Fruit fly (Drosophila melanogaster): Measurements from ENCODE around the gene CG18788.
A peak's percentile ranks its signal among the peaks of the same experiment; 100 is the strongest.

Gene CG18788

DNA sequence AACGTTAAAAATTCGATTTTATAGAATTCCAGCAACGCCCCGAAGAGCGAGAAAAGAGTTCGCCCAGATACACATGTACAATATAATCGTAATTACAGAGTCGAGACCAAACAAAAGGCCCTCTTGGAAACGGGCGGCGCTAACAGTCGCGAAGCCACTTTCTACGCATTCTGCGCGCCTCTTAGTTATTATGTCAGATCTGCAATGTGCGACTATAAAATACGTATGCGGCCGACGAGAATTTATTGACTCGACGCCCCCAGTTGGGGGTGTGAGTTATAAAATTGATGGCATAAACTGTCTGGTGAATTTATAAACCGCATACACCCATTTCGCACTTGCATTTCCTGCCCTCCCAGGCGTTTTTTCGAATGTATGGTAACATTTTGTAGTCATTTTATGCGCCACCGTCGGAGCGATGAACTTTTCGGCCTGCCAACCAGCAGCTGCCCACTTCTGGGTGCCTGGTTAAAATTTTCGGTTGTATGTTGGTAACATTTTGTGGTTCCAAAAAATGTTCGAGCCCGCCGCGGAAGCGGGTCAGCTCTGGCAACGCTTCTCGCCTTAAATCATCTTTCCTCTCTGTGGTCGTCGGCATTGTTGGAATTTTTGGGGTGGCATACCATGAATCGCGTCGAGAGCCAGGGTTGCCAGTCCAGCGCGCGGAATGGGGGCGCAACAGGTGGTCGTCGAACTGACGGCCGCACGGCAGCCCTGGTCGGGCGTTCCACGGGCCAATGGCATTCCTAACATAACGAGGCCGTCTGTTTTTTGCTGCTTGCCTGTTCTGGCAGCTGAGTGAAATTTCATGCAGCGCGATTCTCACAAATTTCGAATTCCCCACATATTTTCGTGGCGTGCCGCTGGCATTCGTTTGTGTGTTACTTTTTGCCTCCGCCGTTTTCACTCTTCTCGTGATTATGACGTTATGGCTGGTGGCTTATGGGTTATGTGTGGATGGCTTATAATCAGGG lies 22.0 kb upstream of the CG18788 start:
- TF ChIP-seq psq (optimal IDR thresholded peaks at IDR 0.05) (no peak), CG8478 (optimal IDR thresholded peaks at IDR 0.05) (no peak), pan (optimal IDR thresholded peaks at IDR 0.05) (no peak), usp (GFP tag; optimal IDR thresholded peaks at IDR 0.05) (no peak), Dll (optimal IDR thresholded peaks at IDR 0.05) (peak; percentile 42), EcR (GFP tag; optimal IDR thresholded peaks at IDR 0.05) (peak; percentile 96 to 98)

- TF ChIP-seq psq (optimal IDR thresholded peaks at IDR 0.05) (no peak), Dll (optimal IDR thresholded peaks at IDR 0.05) (no peak), usp (GFP tag; optimal IDR thresholded peaks at IDR 0.05) (no peak), EcR (GFP tag; optimal IDR thresholded peaks at IDR 0.05) (peak in 1 of 2 experiments; percentile 52)
These were observed 20.7 kb upstream of the CG18788 start for dm6 chr2L:12013243-12013642.

DNA sequence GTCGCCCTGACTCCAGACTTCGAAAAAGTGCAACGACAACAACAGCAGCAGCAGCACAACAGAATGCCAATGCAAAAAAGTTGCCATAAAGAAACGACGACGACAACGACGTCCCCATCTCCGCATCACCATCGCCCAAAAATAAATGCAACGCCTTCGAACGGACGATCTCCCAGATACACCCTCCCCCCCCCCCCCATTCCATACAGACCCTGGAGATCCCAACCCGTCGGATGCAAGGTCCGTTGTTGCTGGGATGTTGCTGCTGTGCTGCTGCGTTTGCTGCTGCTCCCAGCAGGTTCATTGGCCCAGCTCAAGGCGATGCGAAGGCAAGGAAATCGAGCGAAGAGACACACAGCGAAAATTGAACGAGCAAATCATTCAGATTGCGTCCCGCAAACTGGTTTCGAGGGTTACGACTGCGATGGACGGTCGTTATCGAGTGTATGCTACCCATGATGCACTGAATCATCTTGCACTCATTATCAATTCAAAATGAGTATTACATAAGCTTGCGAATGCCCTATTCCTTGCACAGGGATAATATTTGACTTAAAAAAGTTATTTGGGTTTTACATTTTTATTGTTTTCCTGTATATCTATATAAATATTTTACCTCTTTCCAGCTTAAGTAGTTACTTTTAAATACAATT lies 20.1 kb upstream of the CG18788 start:
- no peak for TF ChIP-seq CG8478 (optimal IDR thresholded peaks at IDR 0.05)
- peak in 1 of 2 experiments; percentile 97 for TF ChIP-seq EcR (GFP tag; optimal IDR thresholded peaks at IDR 0.05)

DNA sequence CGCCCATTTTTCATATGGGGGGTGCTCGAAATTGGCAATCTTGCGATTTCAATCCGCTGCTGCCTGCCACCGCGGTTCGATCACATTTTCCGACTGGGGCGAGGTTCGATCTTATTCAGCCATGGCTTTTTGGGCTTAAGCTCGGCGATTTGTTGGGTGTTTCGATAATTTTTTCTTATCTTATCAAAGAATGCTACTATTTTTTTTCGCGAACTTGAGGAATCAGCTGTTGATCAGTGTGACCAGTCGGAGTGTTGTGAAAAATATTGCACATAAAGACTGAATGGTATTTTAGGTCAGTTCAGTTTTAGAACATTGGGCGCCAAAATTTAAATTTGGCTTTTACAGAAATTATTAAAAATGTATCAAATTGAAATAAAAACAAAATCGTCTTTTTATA lies 13.3 kb upstream of the CG18788 start, which contains the start of gene Wdr81:
Gene Wdr81, minus strand, starts transcription at position 226 of the 400 bp plus-strand sequence.
- no peak for TF ChIP-seq pan (optimal IDR thresholded peaks at IDR 0.05)
- TF ChIP-seq Dll (optimal IDR thresholded peaks at IDR 0.05) = no peak
- no peak for TF ChIP-seq usp (GFP tag; optimal IDR thresholded peaks at IDR 0.05)
- no peak for TF ChIP-seq psq (optimal IDR thresholded peaks at IDR 0.05)
- TF ChIP-seq EcR (GFP tag; optimal IDR thresholded peaks at IDR 0.05) = no peak
- no peak for TF ChIP-seq CG8478 (optimal IDR thresholded peaks at IDR 0.05)

dm6 chr2L:12021193-12021592 lies 12.8 kb upstream of the CG18788 start:
- TF ChIP-seq pan (optimal IDR thresholded peaks at IDR 0.05) (no peak), Dll (optimal IDR thresholded peaks at IDR 0.05) (no peak), CG8478 (optimal IDR thresholded peaks at IDR 0.05) (no peak)

DNA sequence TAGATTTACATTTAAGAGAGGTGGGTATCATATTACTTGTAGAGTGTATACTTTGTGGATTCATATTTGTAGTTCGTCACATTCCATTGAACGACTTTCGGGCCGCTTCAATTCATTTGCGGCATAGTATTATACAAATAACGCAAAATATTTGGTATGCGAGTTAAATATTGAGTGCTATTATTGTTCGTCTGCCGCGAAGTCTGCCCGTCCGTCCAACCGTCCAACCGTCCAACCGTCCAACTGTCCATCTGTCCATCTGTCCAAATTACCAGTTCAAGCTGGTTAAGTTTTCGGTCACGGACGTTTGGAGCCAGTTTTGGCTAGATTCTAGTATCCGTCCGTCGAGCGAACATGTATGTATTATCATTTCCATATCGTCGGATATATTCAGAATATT lies 9.9 kb upstream of the CG18788 start:
- no peak for TF ChIP-seq usp (GFP tag; optimal IDR thresholded peaks at IDR 0.05)
- TF ChIP-seq CG8478 (optimal IDR thresholded peaks at IDR 0.05) = no peak
- TF ChIP-seq pan (optimal IDR thresholded peaks at IDR 0.05) = no peak
- TF ChIP-seq psq (optimal IDR thresholded peaks at IDR 0.05) = no peak
- TF ChIP-seq EcR (GFP tag; optimal IDR thresholded peaks at IDR 0.05) = no peak
- no peak for TF ChIP-seq Dll (optimal IDR thresholded peaks at IDR 0.05)

DNA sequence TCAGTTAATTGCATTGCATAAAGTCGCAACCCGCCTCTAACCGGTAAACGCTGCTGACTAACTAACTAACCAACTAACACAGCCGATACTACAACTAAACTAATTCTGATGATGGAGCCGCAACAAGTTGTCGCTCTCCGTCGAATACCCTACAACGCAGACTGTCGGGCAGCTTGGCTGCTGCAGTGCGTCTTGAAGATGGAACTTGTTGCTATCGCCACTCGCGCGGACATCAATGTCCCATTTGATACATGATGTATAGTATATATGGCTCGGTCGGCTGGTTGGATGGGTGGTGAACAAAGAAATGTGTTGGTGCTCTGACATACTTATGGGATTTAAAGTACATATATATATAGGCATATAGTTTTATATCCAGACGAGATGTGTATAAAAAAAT lies 8.5 kb upstream of the CG18788 start:
- TF ChIP-seq usp (GFP tag; optimal IDR thresholded peaks at IDR 0.05) (no peak), pan (optimal IDR thresholded peaks at IDR 0.05) (no peak), EcR (GFP tag; optimal IDR thresholded peaks at IDR 0.05) (no peak), Dll (optimal IDR thresholded peaks at IDR 0.05) (no peak), psq (optimal IDR thresholded peaks at IDR 0.05) (no peak), CG8478 (optimal IDR thresholded peaks at IDR 0.05) (no peak)

- TF ChIP-seq pan (optimal IDR thresholded peaks at IDR 0.05) (no peak), usp (GFP tag; optimal IDR thresholded peaks at IDR 0.05) (no peak), EcR (GFP tag; optimal IDR thresholded peaks at IDR 0.05) (no peak), psq (optimal IDR thresholded peaks at IDR 0.05) (no peak), Dll (optimal IDR thresholded peaks at IDR 0.05) (no peak), CG8478 (optimal IDR thresholded peaks at IDR 0.05) (no peak)
These were observed 7.2 kb upstream of the CG18788 start for dm6 chr2L:12026458-12027431.

dm6 chr2L:12027435-12027834 lies 6.6 kb upstream of the CG18788 start, which contains the start of gene dmGlut:
TSS of gene dmGlut (plus strand) at chr2L:12027438.
- TF ChIP-seq Dll (optimal IDR thresholded peaks at IDR 0.05) (no peak), pan (optimal IDR thresholded peaks at IDR 0.05) (no peak), psq (optimal IDR thresholded peaks at IDR 0.05) (no peak), usp (GFP tag; optimal IDR thresholded peaks at IDR 0.05) (no peak), CG8478 (optimal IDR thresholded peaks at IDR 0.05) (no peak), EcR (GFP tag; optimal IDR thresholded peaks at IDR 0.05) (no peak)

DNA sequence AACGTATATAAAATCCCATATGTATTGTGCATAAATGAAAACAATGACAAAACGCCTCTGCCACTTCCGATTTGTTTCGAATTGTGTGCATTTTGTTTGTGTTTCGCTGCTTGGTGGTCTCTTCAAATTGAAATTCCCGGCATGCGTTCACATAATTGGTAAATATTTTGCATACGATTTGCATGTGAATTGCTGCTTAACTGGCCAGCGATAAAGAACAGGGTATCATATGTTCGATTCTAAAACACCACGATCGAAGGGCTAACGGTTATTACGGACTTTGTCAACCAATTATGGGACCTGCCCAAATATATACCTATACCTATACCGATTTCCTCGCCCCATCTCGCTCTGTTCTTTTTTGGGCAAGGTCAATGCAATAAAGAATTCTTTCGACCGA lies 5.9 kb upstream of the CG18788 start:
- no peak for TF ChIP-seq pan (optimal IDR thresholded peaks at IDR 0.05)
- no peak for TF ChIP-seq Dll (optimal IDR thresholded peaks at IDR 0.05)
- TF ChIP-seq psq (optimal IDR thresholded peaks at IDR 0.05) = no peak
- no peak for TF ChIP-seq EcR (GFP tag; optimal IDR thresholded peaks at IDR 0.05)
- TF ChIP-seq usp (GFP tag; optimal IDR thresholded peaks at IDR 0.05) = no peak
- TF ChIP-seq CG8478 (optimal IDR thresholded peaks at IDR 0.05) = no peak

- TF ChIP-seq psq (optimal IDR thresholded peaks at IDR 0.05) (no peak), EcR (GFP tag; optimal IDR thresholded peaks at IDR 0.05) (no peak), usp (GFP tag; optimal IDR thresholded peaks at IDR 0.05) (no peak), pan (optimal IDR thresholded peaks at IDR 0.05) (no peak), Dll (optimal IDR thresholded peaks at IDR 0.05) (no peak), CG8478 (optimal IDR thresholded peaks at IDR 0.05) (no peak)
These were observed 5.2 kb upstream of the CG18788 start for dm6 chr2L:12028808-12029207.
